Worm (Caenorhabditis elegans): ENCODE results near the gene F36H1.3.

Gene F36H1.3

ce11 chrIV:11101383-11101782 lies 51.5 kb downstream of the F36H1.3 start, which contains the start of gene srlf-18:
Gene srlf-18, minus strand, starts transcription at chrIV:11101483.
- TF ChIP-seq pes-1 (GFP tag; IDR thresholded peaks at IDR 0.05) = no peak
- TF ChIP-seq tbx-11 (GFP tag; IDR thresholded peaks at IDR 0.05) = no peak
- TF ChIP-seq ceh-13 (GFP tag; optimal IDR thresholded peaks at IDR 0.05) = no peak
- TF ChIP-seq hmg-4 (GFP tag; optimal IDR thresholded peaks at IDR 0.05) = no peak
- no peak for TF ChIP-seq tra-4 (tag; optimal IDR thresholded peaks at IDR 0.05)
- TF ChIP-seq ama-1 (optimal IDR thresholded peaks at IDR 0.05) = no peak
- no peak for TF ChIP-seq ets-7 (tag; optimal IDR thresholded peaks at IDR 0.05)
- TF ChIP-seq scrt-1 (GFP tag; IDR thresholded peaks at IDR 0.05) = no peak
- TF ChIP-seq tbx-37 (GFP tag; conservative IDR thresholded peaks at IDR 0.05) = no peak
- no peak for TF ChIP-seq aly-1 (tag; optimal IDR thresholded peaks at IDR 0.05)

Data from whole organism, early embryonic.